Fruit fly (Drosophila melanogaster) whole organism, prepupa: ENCODE data around the gene Hs3st-B.

Source experiments
- Blimp-1 ChIP-seq: fragments of 200-800 bp; sonication (Bioruptor generic); optimal IDR thresholded peaks from 3 replicates; lab custom pipeline; 2017; ENCODE audit warnings: missing biosample characterization, missing genetic modification characterization, mild to moderate bottlenecking, moderate library complexity, missing genetic modification reagents
- CG34406 ChIP-seq: fragments of 200-800 bp; sonication (Bioruptor generic); optimal IDR thresholded peaks from 3 replicates; lab custom pipeline; 2016; ENCODE audit warnings: missing biosample characterization, missing genetic modification characterization
- CG8119 ChIP-seq: fragments of 200-800 bp; sonication (Bioruptor generic); IDR thresholded peaks from 3 replicates; pipeline ENCODE4 v1.3.6; 2022; ENCODE audit warnings: missing biosample characterization, missing genetic modification characterization
- CG9139 ChIP-seq: fragments of 200-800 bp; sonication (Bioruptor generic); optimal IDR thresholded peaks from 3 replicates; lab custom pipeline; 2017; ENCODE audit warnings: missing biosample characterization, mild to moderate bottlenecking, missing genetic modification characterization
- Eip78C ChIP-seq: fragments of 200-800 bp; sonication (Bioruptor generic); peaks from one replicate; lab custom pipeline; 2016; ENCODE audit warnings: missing biosample characterization, missing genetic modification characterization
- Gug ChIP-seq: fragments of 200-800 bp; sonication (Bioruptor generic); IDR thresholded peaks from 2 replicates; pipeline ENCODE4 v1.3.6; 2022; ENCODE audit warnings: missing biosample characterization, missing genetic modification characterization
- Hr4 ChIP-seq: fragments of 200-800 bp; sonication (Bioruptor generic); optimal IDR thresholded peaks from 3 replicates; lab custom pipeline; 2016; ENCODE audit warnings: missing biosample characterization, missing genetic modification characterization
- Sox102F ChIP-seq: fragments of 200-800 bp; sonication (Bioruptor generic); optimal IDR thresholded peaks from 2 replicates; lab custom pipeline; 2016; ENCODE audit warnings: missing biosample characterization, mild to moderate bottlenecking, missing genetic modification characterization
- acj6 ChIP-seq: fragments of 200-800 bp; sonication (Bioruptor generic); optimal IDR thresholded peaks from 3 replicates; lab custom pipeline; 2016; ENCODE audit warnings: missing biosample characterization, missing genetic modification characterization
- eg ChIP-seq: fragments of 200-800 bp; sonication (Bioruptor generic); IDR thresholded peaks from 3 replicates; pipeline ENCODE4 v1.3.6; 2022; ENCODE audit warnings: missing biosample characterization, missing genetic modification characterization
- spab ChIP-seq: fragments of 200-800 bp; sonication (Bioruptor generic); optimal IDR thresholded peaks from 2 replicates; lab custom pipeline; 2017; ENCODE audit warnings: missing biosample characterization, mild to moderate bottlenecking, missing genetic modification characterization, missing genetic modification reagents
- ss ChIP-seq, 2 experiments: fragments of 200-800 bp; sonication (Bioruptor generic); optimal IDR thresholded peaks; 2 replicates in 1 of 2; 3 replicates in 1 of 2; lab custom pipeline; 2017 to 2018; ENCODE audit warnings: mild to moderate bottlenecking in 2 of 2, missing biosample characterization in 2 of 2, missing genetic modification characterization in 2 of 2, moderate library complexity in 1 of 2
- vri ChIP-seq: fragments of 200-800 bp; sonication (Bioruptor generic); optimal IDR thresholded peaks from 3 replicates; lab custom pipeline; 2016; ENCODE audit warnings: missing biosample characterization, mild to moderate bottlenecking, missing genetic modification characterization

DNA sequence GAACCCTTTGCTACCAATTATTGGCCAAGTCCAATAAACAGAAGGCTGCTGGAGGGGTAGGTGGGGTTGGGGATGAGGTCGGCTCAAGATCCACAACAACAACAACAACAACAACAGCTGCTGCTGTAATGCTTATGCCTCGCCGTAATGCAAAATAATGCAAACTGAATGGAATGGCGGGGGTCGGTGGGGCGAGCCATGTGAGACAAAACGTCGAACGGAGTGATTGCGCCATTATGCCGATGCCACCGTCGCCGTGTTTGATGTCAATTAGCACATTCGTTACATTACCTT lies 12.2 kb downstream of the Hs3st-B start:
- no peak for TF ChIP-seq Sox102F
- no peak for TF ChIP-seq vri
- no peak for TF ChIP-seq eg (GFP tag; lab: Robert Waterston, UW)
- no peak for TF ChIP-seq spab (GFP tag; lab: Kevin White, UChicago)
- TF ChIP-seq CG8119 (GFP tag; lab: Robert Waterston, UW) = no peak
- TF ChIP-seq Gug (GFP tag; lab: Robert Waterston, UW) = no peak
- no peak for TF ChIP-seq Hr4 (GFP tag; lab: Kevin White, UChicago)
- TF ChIP-seq Blimp-1 (GFP tag; lab: Kevin White, UChicago) = no peak
- TF ChIP-seq acj6 (GFP tag; lab: Kevin White, UChicago) = no peak
- no peak for TF ChIP-seq Eip78C (GFP tag; lab: Kevin White, UChicago)
- no peak for TF ChIP-seq CG9139 (GFP tag; lab: Kevin White, UChicago)
- TF ChIP-seq ss (GFP tag; optimal IDR thresholded peaks at IDR 0.05; lab: Kevin White, UChicago) = no peak
- no peak for TF ChIP-seq CG34406 (GFP tag; lab: Kevin White, UChicago)
